Worm (Caenorhabditis elegans): ENCODE results near the gene exc-9.

exc-9 gene

ce11 chrIV:7940919-7941318 lies at the start of gene exc-9:
Gene exc-9 (minus strand): TSS chrIV:7941019.
- TF ChIP-seq efl-1 (optimal IDR thresholded peaks at IDR 0.05) (no peak), efl-1 (GFP tag; optimal IDR thresholded peaks at IDR 0.05 in 1 of 2) (peak in 1 of 2 experiments; percentile 61), fkh-4 (tag; optimal IDR thresholded peaks at IDR 0.05; ENCODE audit: borderline replicate concordance) (no peak)

- TF ChIP-seq lir-3 (tag; optimal IDR thresholded peaks at IDR 0.05; ENCODE audit: poor library complexity) (no peak), fkh-4 (tag; optimal IDR thresholded peaks at IDR 0.05; ENCODE audit: borderline replicate concordance) (no peak), fkh-8 (tag; optimal IDR thresholded peaks at IDR 0.05) (no peak), grh-1 (GFP tag; IDR thresholded peaks at IDR 0.05) (no peak)
Observed at ce11 chrIV:7988385-7988784, 47.6 kb upstream of the exc-9 start, which contains the start of gene col-115. Gene col-115 (plus strand): TSS chrIV:7988685.

ce11 chrIV:7987083-7987482 lies 46.3 kb upstream of the exc-9 start, which contains the start of gene mec-17:
Gene mec-17 (minus strand): TSS chrIV:7987183.
- no peak for TF ChIP-seq nhr-237 (tag; optimal IDR thresholded peaks at IDR 0.05)
- no peak for TF ChIP-seq egl-27 (tag; optimal IDR thresholded peaks at IDR 0.05)
- no peak for TF ChIP-seq fkh-4 (tag; optimal IDR thresholded peaks at IDR 0.05; ENCODE audit: borderline replicate concordance)
- no peak for TF ChIP-seq unc-130 (tag; optimal IDR thresholded peaks at IDR 0.05)
- no peak for TF ChIP-seq skn-1 (tag; optimal IDR thresholded peaks at IDR 0.05)
- TF ChIP-seq nhr-11 (tag; optimal IDR thresholded peaks at IDR 0.05), result no peak
- no peak for TF ChIP-seq swsn-7 (tag; optimal IDR thresholded peaks at IDR 0.05)
- TF ChIP-seq dpl-1 (GFP tag; optimal IDR thresholded peaks at IDR 0.05), result no peak
- no peak for TF ChIP-seq irx-1 (tag; optimal IDR thresholded peaks at IDR 0.05)
- no peak for TF ChIP-seq elt-2 (tag; optimal IDR thresholded peaks at IDR 0.05)
- TF ChIP-seq hpl-2 (GFP tag; optimal IDR thresholded peaks at IDR 0.05), result no peak
- TF ChIP-seq sup-37 (GFP tag; optimal IDR thresholded peaks at IDR 0.05), result no peak
- no peak for TF ChIP-seq unc-30 (tag; optimal IDR thresholded peaks at IDR 0.05)
- no peak for TF ChIP-seq nhr-85 (tag)
- no peak for TF ChIP-seq hlh-4 (tag; optimal IDR thresholded peaks at IDR 0.05)
- TF ChIP-seq elt-3 (tag; optimal IDR thresholded peaks at IDR 0.05), result no peak
- no peak for TF ChIP-seq efl-3 (GFP tag; optimal IDR thresholded peaks at IDR 0.05)

DNA sequence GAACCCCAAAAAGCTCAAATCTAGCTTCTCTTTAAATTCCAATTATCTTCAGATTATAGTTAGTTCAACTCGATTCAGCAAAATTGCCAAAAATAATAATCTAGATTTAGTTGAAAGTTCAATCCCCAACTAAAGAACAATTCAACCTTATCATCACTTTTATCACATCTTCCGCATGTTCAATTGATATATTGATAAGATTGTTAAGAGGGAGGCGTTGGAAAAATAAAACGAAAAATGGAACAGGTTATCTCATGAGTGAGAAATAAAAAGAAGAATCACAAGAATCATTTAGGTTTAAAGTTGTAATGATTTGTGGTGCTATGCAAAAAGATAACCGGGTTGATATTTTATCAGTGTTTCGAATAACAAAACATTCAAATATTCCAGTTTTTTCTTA lies 44.9 kb upstream of the exc-9 start:
- no peak for TF ChIP-seq C16A3.4 (tag; optimal IDR thresholded peaks at IDR 0.05)
- TF ChIP-seq aly-2 (tag; optimal IDR thresholded peaks at IDR 0.05), result no peak
- peak; percentile 55 for TF ChIP-seq blmp-1 (tag; optimal IDR thresholded peaks at IDR 0.05)
- no peak for TF ChIP-seq lin-15B (tag; optimal IDR thresholded peaks at IDR 0.05)
- no peak for TF ChIP-seq sptf-1 (tag; optimal IDR thresholded peaks at IDR 0.05)
- peak; percentile 2 for TF ChIP-seq elt-2 (tag; optimal IDR thresholded peaks at IDR 0.05)
- peak in 5 of 6 experiments; percentile 31 to 99 (median 85) for TF ChIP-seq elt-3 (tag; optimal IDR thresholded peaks at IDR 0.05)
- TF ChIP-seq nhr-237 (tag; optimal IDR thresholded peaks at IDR 0.05), result no peak

DNA sequence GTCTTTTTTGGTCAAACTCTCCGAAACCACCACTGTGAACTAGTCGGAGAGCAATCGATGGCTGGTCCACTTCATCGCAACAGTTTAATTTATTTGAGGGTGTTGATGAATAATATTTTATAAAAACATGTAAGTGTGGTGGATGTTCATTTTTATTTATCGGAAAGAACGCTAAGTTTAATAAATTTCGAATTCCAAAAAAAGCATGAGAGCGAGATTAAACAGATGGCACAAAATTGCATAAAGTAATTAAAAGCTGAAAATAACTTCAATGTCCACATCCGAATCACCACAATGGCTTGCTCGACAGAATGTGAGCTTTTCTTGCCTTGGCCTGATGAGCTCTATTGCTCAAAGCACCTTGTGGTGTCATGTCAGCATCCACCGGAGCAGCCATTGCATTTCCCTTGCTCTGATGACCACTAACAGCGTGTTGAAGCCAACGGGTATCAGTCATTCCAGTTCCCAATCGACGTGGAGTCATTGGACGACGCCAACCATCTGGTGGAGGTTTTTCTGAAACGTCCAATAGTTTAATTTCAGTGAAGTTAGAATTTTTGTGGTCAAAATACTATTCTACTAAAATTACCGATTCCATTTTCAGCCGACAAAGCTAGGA lies 43.0 kb upstream of the exc-9 start:
- no peak for TF ChIP-seq dpl-1 (GFP tag; optimal IDR thresholded peaks at IDR 0.05)
- no peak for TF ChIP-seq nhr-47 (tag; optimal IDR thresholded peaks at IDR 0.05)
- no peak for TF ChIP-seq hlh-17 (GFP tag; optimal IDR thresholded peaks at IDR 0.05; ENCODE audit: borderline replicate concordance)
- TF ChIP-seq ceh-88 (GFP tag; IDR thresholded peaks at IDR 0.05), result no peak
- TF ChIP-seq snu-23 (GFP tag; optimal IDR thresholded peaks at IDR 0.05), result peak; percentile 4
- TF ChIP-seq nhr-90 (tag; optimal IDR thresholded peaks at IDR 0.05; ENCODE audit: poor library complexity), result peak; percentile 26
- TF ChIP-seq nhr-12 (tag; optimal IDR thresholded peaks at IDR 0.05), result no peak
- TF ChIP-seq nhr-71 (tag; optimal IDR thresholded peaks at IDR 0.05), result peak; percentile 14
- TF ChIP-seq hpl-2 (GFP tag; optimal IDR thresholded peaks at IDR 0.05), result no peak
- peak; percentile 26 for TF ChIP-seq nhr-85 (tag)
- no peak for TF ChIP-seq fkh-4 (tag; optimal IDR thresholded peaks at IDR 0.05; ENCODE audit: borderline replicate concordance)
- no peak for TF ChIP-seq nhr-11 (tag; optimal IDR thresholded peaks at IDR 0.05)
- TF ChIP-seq ceh-90 (tag; optimal IDR thresholded peaks at IDR 0.05), result no peak
- TF ChIP-seq fkh-8 (tag; optimal IDR thresholded peaks at IDR 0.05), result no peak
- no peak for TF ChIP-seq ama-1 (optimal IDR thresholded peaks at IDR 0.05)
- TF ChIP-seq ces-1 (GFP tag; optimal IDR thresholded peaks at IDR 0.05), result no peak
- TF ChIP-seq aly-2 (tag; optimal IDR thresholded peaks at IDR 0.05), result peak; percentile 50
- TF ChIP-seq rnt-1 (tag; optimal IDR thresholded peaks at IDR 0.05), result peak; percentile 20
- TF ChIP-seq zip-4 (GFP tag; optimal IDR thresholded peaks at IDR 0.05), result no peak
- no peak for TF ChIP-seq irx-1 (tag; optimal IDR thresholded peaks at IDR 0.05)
- no peak for TF ChIP-seq fos-1 (tag; optimal IDR thresholded peaks at IDR 0.05)
- TF ChIP-seq efl-1 (optimal IDR thresholded peaks at IDR 0.05), result no peak
- TF ChIP-seq efl-1 (GFP tag; optimal IDR thresholded peaks at IDR 0.05 in 1 of 2), result peak in 1 of 2 experiments; percentile 90
- no peak for TF ChIP-seq nhr-237 (tag; optimal IDR thresholded peaks at IDR 0.05)
- no peak for TF ChIP-seq swsn-7 (tag; optimal IDR thresholded peaks at IDR 0.05)
- TF ChIP-seq lin-13 (GFP tag; optimal IDR thresholded peaks at IDR 0.05), result no peak
- no peak for TF ChIP-seq ztf-11 (tag; optimal IDR thresholded peaks at IDR 0.05)
- no peak for TF ChIP-seq blmp-1 (tag; optimal IDR thresholded peaks at IDR 0.05)
